Fruit fly (Drosophila melanogaster) whole organism: ENCODE data around the gene Ir94e.

ENCODE experiments used
- CG8478 ChIP-seq: fragments of >200 bp; optimal IDR thresholded peaks from 2 replicates; lab custom pipeline; 2018; ENCODE audit warnings: inconsistent platforms
- Dll ChIP-seq: fragments of >200 bp; optimal IDR thresholded peaks from 2 replicates; lab custom pipeline; 2017
- EcR ChIP-seq, 2 experiments: fragments of >200 bp; optimal IDR thresholded peaks; 2 replicates each; lab custom pipeline; 2017; ENCODE audit warnings: missing biosample characterization in 2 of 2, missing genetic modification characterization in 2 of 2, missing genetic modification reagents in 2 of 2
- pan ChIP-seq: fragments of >200 bp; optimal IDR thresholded peaks from 2 replicates; lab custom pipeline; 2017
- psq ChIP-seq: fragments of >200 bp; optimal IDR thresholded peaks from 2 replicates; lab custom pipeline; 2017
- usp ChIP-seq: fragments of >200 bp; optimal IDR thresholded peaks from 2 replicates; lab custom pipeline; 2017; ENCODE audit warnings: missing biosample characterization, missing genetic modification characterization, mixed read lengths

The Ir94e gene

DNA sequence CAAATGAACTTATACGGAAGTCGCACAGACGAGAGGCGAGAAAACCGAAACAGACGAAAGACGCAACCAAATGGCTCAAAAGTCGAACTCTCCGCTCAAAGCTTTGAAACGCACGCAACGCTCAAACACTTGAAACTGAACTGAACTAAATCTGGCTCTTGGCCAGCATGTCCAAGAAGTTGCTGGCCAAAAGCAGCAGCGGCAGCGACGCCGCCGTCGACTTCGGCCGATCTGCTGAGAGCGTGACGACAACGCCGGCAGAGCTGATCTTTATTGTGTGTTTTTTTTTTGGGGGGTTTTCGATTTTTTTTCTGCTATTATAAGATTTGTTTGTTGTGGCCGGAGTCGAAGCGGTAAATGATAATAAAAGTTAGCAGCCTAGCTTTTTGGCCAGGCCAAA, 26.0 kb downstream of the Ir94e start:
- TF ChIP-seq CG8478 (lab: Kevin White, UChicago) (no peak), Dll (lab: Kevin White, UChicago) (no peak), EcR (GFP tag; optimal IDR thresholded peaks at IDR 0.05; lab: Kevin White, UChicago) (no peak), psq (no peak), usp (no peak)

DNA sequence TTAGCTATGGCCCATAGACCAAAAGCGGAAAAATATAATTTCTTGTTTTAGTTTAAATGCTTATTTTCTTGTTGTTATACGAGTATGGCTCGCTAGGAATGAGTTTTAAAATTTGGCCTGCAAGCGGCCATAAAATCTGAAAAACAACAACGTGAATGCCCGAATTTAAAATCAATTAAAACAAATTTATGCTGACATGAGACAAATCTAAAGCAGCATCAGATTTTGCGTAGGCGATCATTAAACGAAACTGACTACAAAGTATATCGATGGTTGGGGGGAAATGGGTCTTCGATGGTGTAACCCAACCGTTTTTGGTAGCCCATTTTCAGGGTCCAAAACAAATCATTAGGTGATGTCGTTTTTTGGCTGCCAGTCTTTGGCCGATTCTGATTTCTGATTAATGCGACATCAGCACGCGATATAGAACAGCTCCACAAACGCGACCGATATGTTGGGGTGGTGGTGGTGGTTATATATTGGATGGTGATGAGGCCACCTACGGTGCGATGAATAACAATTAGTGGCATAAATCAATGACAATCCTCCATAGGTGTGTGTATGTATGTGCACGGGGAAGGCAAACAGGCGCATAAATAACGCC, 33.0 kb downstream of the Ir94e start:
- TF ChIP-seq usp (no peak), EcR (GFP tag; optimal IDR thresholded peaks at IDR 0.05; lab: Kevin White, UChicago) (no peak), pan (lab: Kevin White, UChicago) (no peak), Dll (lab: Kevin White, UChicago) (no peak)

DNA sequence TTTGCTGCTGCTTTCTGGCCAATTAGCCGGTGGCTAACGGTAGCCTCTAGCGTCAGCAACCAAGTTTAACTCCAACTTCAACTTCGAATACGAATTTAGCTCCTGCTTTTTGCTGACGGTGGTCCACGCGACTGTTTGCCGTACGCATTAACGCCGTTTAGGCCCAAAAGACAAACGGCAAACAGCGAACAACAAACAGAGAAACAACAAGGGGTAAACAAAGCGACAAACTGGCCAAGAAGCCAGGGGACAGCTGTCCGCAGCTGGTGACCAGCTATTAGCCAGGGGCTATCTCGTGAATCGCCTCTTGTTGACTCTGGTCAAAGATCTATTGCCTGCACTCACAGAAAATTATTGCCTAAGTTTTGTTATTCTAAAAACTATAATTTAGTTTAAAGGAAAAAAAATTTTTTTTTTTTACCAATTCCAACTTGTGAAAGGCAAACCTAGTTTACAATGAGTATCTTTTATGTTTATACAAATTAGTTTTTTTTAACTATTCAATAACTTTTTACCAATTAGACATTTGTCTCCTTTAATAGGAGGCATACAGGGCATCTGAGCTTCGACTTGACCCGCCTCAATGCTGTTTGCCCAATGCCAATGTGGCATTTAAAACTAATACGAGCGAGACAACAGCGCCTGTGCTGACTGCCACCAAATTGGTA, 40.1 kb downstream of the Ir94e start:
- TF ChIP-seq Dll (lab: Kevin White, UChicago) (no peak), psq (no peak), usp (no peak), pan (lab: Kevin White, UChicago) (no peak)

dm6 chr3R:23455866-23456265, 50.6 kb downstream of the Ir94e start:
- no peak for TF ChIP-seq psq
- no peak for TF ChIP-seq CG8478 (lab: Kevin White, UChicago)
- TF ChIP-seq pan (lab: Kevin White, UChicago), result no peak
- TF ChIP-seq EcR (GFP tag; optimal IDR thresholded peaks at IDR 0.05; lab: Kevin White, UChicago), result no peak
- no peak for TF ChIP-seq Dll (lab: Kevin White, UChicago)
- no peak for TF ChIP-seq usp
